Worm (Caenorhabditis elegans): ENCODE data around the gene F42A8.1.

The F42A8.1 gene

DNA sequence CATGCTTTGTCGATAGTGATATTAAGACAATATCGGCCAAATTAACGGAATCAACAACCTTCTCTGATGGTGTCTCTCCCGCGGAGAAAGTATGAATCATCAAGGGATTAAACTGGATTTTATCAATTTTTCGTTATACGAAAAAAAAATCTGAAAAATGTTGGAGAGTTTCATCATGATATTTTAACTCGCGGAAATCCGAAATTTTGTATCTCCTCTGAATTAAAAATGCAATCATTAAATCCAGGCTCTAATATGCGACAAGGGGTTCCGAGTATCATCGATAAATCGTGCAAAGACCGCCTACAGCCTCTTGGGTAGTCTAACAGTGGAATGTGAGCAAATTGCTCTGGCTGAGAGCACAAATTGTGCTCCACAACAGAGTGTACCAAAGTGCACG is 30.8 kb upstream of the F42A8.1 start, which contains the start of gene C06C3.10:
C06C3.10 (minus strand) TSS at position 101 of the 400 bp plus-strand sequence.
- no peak for TF ChIP-seq madf-9 (GFP tag; conservative IDR thresholded peaks at IDR 0.05)
- TF ChIP-seq ceh-32 (tag; optimal IDR thresholded peaks at IDR 0.05; ENCODE audit: poor library complexity), result no peak
- no peak for TF ChIP-seq dmd-9 (GFP tag; IDR thresholded peaks at IDR 0.05)
- no peak for TF ChIP-seq mdl-1 (tag; optimal IDR thresholded peaks at IDR 0.05)
- no peak for TF ChIP-seq F49E8.2 (tag; optimal IDR thresholded peaks at IDR 0.05; ENCODE audit: borderline replicate concordance)
- TF ChIP-seq nhr-237 (tag; optimal IDR thresholded peaks at IDR 0.05), result no peak
- no peak for TF ChIP-seq lin-15B (tag; optimal IDR thresholded peaks at IDR 0.05)
- no peak for TF ChIP-seq cey-2 (tag; optimal IDR thresholded peaks at IDR 0.05; ENCODE audit: borderline replicate concordance, insufficient read depth)
- TF ChIP-seq arid-1 (GFP tag; conservative IDR thresholded peaks at IDR 0.05), result no peak

DNA sequence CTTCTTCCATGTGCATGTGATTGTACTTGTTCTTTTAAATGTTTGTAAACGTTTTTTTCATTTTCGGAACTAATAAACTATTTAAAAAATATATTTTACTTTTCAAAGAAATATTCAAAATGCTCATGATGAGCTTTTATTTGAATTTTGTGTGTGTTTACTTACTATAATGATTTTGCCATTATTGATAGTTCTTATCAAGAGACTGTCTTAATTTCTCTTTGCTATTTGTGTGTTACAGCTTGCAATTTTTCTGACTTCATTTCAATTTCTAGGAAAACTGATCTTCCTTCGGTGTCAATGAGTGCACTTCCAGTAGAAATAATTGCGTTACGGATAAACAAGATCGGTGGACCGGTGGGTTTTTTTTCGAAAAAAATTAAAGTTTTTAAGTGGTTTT is 28.4 kb upstream of the F42A8.1 start, which contains the start of gene C06C3.12:
C06C3.12 (plus strand) TSS at position 301 of the 400 bp plus-strand sequence.
- TF ChIP-seq hmg-1.1 (GFP tag; IDR thresholded peaks at IDR 0.05) (no peak), pqm-1 (tag; optimal IDR thresholded peaks at IDR 0.05) (no peak), daf-16 (GFP tag; optimal IDR thresholded peaks at IDR 0.05) (no peak), daf-16 (tag; optimal IDR thresholded peaks at IDR 0.05) (peak; percentile 43), egl-27 (tag; optimal IDR thresholded peaks at IDR 0.05) (no peak), pha-4 (GFP tag; IDR thresholded peaks at IDR 0.05) (no peak), pha-4 (tag; optimal IDR thresholded peaks at IDR 0.05) (no peak), dpl-1 (GFP tag; optimal IDR thresholded peaks at IDR 0.05) (no peak), hif-1 (tag; optimal IDR thresholded peaks at IDR 0.05) (no peak), dmd-8 (GFP tag; IDR thresholded peaks at IDR 0.05) (no peak)

DNA sequence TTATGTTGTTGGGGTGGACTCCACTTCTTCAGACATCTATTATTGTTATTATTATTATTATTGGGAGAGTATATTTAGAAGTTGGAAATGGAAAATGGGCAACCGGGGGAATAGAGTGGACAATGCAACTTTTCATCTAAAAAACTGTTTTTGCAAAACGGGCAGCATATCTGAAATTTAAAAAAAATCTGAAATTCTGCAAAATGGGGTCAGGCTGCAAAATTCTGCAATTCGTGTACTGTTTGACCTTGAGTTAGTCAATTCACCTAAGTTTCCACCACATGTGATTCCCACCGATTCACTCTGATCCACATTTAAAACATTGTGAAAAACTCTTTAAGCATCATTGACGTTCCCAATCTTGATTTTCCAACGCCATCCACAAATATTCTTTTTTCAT is 26.6 kb upstream of the F42A8.1 start, which contains the start of gene C06C3.4:
C06C3.4 (plus strand) TSS at position 301 of the 400 bp plus-strand sequence.
- TF ChIP-seq Y75B8A.6 (GFP tag; IDR thresholded peaks at IDR 0.05), result no peak
- no peak for TF ChIP-seq zag-1 (tag; optimal IDR thresholded peaks at IDR 0.05)
- no peak for TF ChIP-seq F37D6.2 (tag; optimal IDR thresholded peaks at IDR 0.05)
- TF ChIP-seq rbr-2 (tag; optimal IDR thresholded peaks at IDR 0.05), result no peak
- TF ChIP-seq ceh-62 (tag; optimal IDR thresholded peaks at IDR 0.05), result no peak
- TF ChIP-seq ZK546.5 (tag; optimal IDR thresholded peaks at IDR 0.05), result no peak
- no peak for TF ChIP-seq hlh-30 (tag; optimal IDR thresholded peaks at IDR 0.05; ENCODE audit: insufficient read depth)

DNA sequence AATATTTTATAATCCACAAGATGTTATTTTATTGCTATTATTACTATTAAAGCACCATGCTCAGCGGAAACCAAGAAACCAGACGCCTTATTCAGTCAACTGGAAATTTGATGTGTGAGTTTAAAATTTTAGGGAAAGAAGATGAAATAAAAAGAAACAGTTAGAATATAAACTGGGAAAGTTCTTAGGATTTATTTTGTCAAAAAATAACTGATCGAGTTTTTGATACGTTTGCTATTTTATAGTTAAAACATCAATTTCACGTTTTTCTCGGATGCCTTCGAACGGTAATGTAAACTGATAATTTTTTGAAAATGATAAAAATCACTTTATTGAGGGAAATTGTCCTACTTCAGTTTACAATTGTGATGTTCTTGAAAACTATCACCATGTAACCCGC is 26.0 kb upstream of the F42A8.1 start, which contains the start of gene C06C3.3:
C06C3.3 (minus strand) TSS at position 101 of the 400 bp plus-strand sequence.
- TF ChIP-seq nhr-42 (GFP tag; IDR thresholded peaks at IDR 0.05), result no peak
- TF ChIP-seq duxl-1 (tag; optimal IDR thresholded peaks at IDR 0.05; ENCODE audit: poor library complexity), result no peak
- no peak for TF ChIP-seq zfp-2 (tag; optimal IDR thresholded peaks at IDR 0.05)
- no peak for TF ChIP-seq nhr-48 (tag; optimal IDR thresholded peaks at IDR 0.05)

DNA sequence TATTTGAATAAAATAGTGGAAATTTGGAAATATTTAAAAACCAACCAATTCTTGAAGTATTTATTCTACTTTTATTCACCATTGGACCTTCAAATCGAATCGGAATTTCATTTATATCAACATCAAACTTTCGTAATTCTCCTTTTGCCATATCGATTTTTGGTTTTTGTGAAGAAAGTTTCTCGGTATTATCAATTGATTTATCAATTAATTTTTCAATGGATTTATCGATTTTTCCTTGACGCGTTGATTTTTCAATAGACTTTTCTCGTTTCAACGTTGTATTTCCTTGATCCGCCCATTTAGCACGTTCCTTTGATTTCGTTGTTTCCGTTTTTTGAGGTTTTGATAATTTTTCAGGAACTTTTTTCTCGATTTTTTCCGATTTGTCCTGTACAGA is 23.0 kb upstream of the F42A8.1 start:
- TF ChIP-seq aha-1 (tag) (no peak), ceh-28 (tag; optimal IDR thresholded peaks at IDR 0.05) (peak; percentile 56)

DNA sequence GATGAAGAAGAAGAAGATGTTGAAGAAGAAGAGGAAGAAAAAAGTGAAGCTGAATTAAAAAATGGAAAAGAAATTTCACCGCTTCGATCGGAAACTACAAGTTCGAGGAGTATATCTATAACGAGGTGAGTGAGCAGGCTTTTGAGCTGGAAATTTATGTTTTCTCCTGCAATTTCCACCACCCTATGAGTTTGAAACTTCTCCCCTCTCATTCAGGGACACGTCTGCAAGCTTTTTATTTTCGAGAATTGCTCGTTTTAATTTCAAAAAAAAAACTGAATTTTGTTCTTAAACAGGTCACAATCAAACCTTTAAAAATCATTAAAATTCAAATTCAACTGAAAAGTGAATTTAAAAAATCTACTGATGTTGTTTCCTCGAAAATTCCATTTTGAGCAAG is 15.9 kb upstream of the F42A8.1 start:
- TF ChIP-seq unc-62 (GFP tag; optimal IDR thresholded peaks at IDR 0.05 in 1 of 2) (peak in 1 of 2 experiments; percentile 72), unc-62 (tag; optimal IDR thresholded peaks at IDR 0.05) (no peak), duxl-1 (tag; optimal IDR thresholded peaks at IDR 0.05; ENCODE audit: poor library complexity) (no peak), tra-1 (GFP tag; IDR thresholded peaks at IDR 0.05) (no peak), F10B5.3 (tag; optimal IDR thresholded peaks at IDR 0.05) (no peak), Y75B8A.6 (GFP tag; IDR thresholded peaks at IDR 0.05) (no peak), hlh-11 (tag; optimal IDR thresholded peaks at IDR 0.05) (no peak)

All from whole organism, L4 larva.